Worm (Caenorhabditis elegans): Measurements from ENCODE around the gene npr-25.

The npr-25 gene

DNA sequence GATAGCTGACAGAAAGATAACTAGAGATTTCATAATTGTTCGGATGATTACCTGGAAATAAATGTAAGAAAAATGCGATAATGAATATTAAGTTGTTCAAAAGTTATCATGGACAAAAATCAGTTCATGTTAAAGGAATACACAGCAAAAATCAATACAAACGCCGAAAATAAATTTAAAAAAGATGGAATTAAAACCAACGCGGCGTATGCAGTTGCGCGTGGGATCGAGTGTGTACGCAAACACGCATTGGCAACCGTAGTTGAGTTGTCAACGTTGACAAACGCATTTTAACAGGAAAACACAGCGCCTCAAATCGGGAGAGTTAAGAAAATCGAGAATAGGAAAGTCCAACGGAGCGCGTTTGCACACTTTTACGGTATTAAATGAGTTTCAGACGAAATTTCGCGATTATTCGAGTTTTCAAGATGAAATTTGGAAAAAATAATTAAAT, 25.9 kb downstream of the npr-25 start, which contains the start of gene tmed-10 (continued):
- TF ChIP-seq egrh-3 (GFP tag; IDR thresholded peaks at IDR 0.05) (0 out of 2 replicates have a peak, but pooled peaks have one; percentile 7), aptf-3 (GFP tag; IDR thresholded peaks at IDR 0.05) (no peak), ama-1 (optimal IDR thresholded peaks at IDR 0.05) (no peak), ama-1 (GFP tag; optimal IDR thresholded peaks at IDR 0.05) (no peak), zim-3 (tag; optimal IDR thresholded peaks at IDR 0.05) (no peak), attf-6 (GFP tag; IDR thresholded peaks at IDR 0.05) (0 out of 2 replicates have a peak, but pooled peaks have one; percentile 13), nfya-1 (tag; optimal IDR thresholded peaks at IDR 0.05; ENCODE audit: borderline replicate concordance, insufficient read depth) (no peak), rcor-1 (GFP tag; IDR thresholded peaks at IDR 0.05) (peak; percentile 89), snpc-3.4 (tag; optimal IDR thresholded peaks at IDR 0.05) (peak; percentile 41), hmg-1.2 (GFP tag; IDR thresholded peaks at IDR 0.05) (peak; percentile 77), pbrm-1 (GFP tag; IDR thresholded peaks at IDR 0.05) (peak; percentile 84), dox-1 (GFP tag; IDR thresholded peaks at IDR 0.05) (peak; percentile 97), ekl-4 (GFP tag; IDR thresholded peaks at IDR 0.05) (peak; percentile 77), F57C9.4 (tag; optimal IDR thresholded peaks at IDR 0.05) (no peak), pha-4 (tag; optimal IDR thresholded peaks at IDR 0.05) (no peak), let-607 (tag; optimal IDR thresholded peaks at IDR 0.05) (peak; percentile 93 to 94), lsl-1 (GFP tag; optimal IDR thresholded peaks at IDR 0.05) (peak; percentile 64), K11D2.4 (GFP tag; IDR thresholded peaks at IDR 0.05) (no peak), ceh-100 (GFP tag; IDR thresholded peaks at IDR 0.05) (peak; percentile 89), ztf-26 (tag; optimal IDR thresholded peaks at IDR 0.05) (no peak), C06A6.2 (GFP tag; conservative IDR thresholded peaks at IDR 0.05) (no peak), attf-3 (GFP tag; conservative IDR thresholded peaks at IDR 0.05) (peak; percentile 46; the same call in 1 of the 2 replicates), hlh-12 (tag; optimal IDR thresholded peaks at IDR 0.05) (no peak), sptf-2 (GFP tag; optimal IDR thresholded peaks at IDR 0.05) (no peak), ztf-28 (GFP tag; IDR thresholded peaks at IDR 0.05) (no peak), nhr-179 (tag; optimal IDR thresholded peaks at IDR 0.05) (no peak), bed-1 (GFP tag; IDR thresholded peaks at IDR 0.05) (no peak), nhr-120 (GFP tag; IDR thresholded peaks at IDR 0.05) (no peak), unc-62 (GFP tag; optimal IDR thresholded peaks at IDR 0.05) (no peak), rpc-1 (optimal IDR thresholded peaks at IDR 0.05) (no peak), rpc-1 (tag; optimal IDR thresholded peaks at IDR 0.05) (no peak), lin-26 (GFP tag; IDR thresholded peaks at IDR 0.05) (0 out of 2 replicates have a peak, but pooled peaks have one; percentile 42), dpl-1 (GFP tag; optimal IDR thresholded peaks at IDR 0.05) (no peak), sea-2 (GFP tag; IDR thresholded peaks at IDR 0.05) (no peak), madf-3 (GFP tag; IDR thresholded peaks at IDR 0.05) (no peak), snpc-4 (GFP tag; optimal IDR thresholded peaks at IDR 0.05) (peak; percentile 28), snpc-4 (tag; optimal IDR thresholded peaks at IDR 0.05) (peak in 3 of 4 experiments; percentile 27 to 72 (median 57)), tbp1 (GFP tag; optimal IDR thresholded peaks at IDR 0.05) (peak; percentile 51), unc-130 (GFP tag; optimal IDR thresholded peaks at IDR 0.05) (no peak), nfya-2 (GFP tag; IDR thresholded peaks at IDR 0.05) (no peak), Y79H2A.3 (GFP tag; conservative IDR thresholded peaks at IDR 0.05) (0 out of 2 replicates have a peak, but pooled peaks have one; percentile 37), tlf-1 (GFP tag; optimal IDR thresholded peaks at IDR 0.05) (no peak), F39B2.1 (GFP tag; IDR thresholded peaks at IDR 0.05) (no peak), F23B12.7 (tag; optimal IDR thresholded peaks at IDR 0.05; ENCODE audit: insufficient read depth) (no peak), fkh-3 (tag; optimal IDR thresholded peaks at IDR 0.05) (no peak), T07F8.4 (tag; optimal IDR thresholded peaks at IDR 0.05) (no peak), D2030.7 (GFP tag; IDR thresholded peaks at IDR 0.05) (peak; percentile 88), F33H1.4 (GFP tag; IDR thresholded peaks at IDR 0.05) (peak; percentile 55), B0019.2 (GFP tag; conservative IDR thresholded peaks at IDR 0.05) (peak; percentile 38; the same call in 1 of the 2 replicates), attf-5 (GFP tag; optimal IDR thresholded peaks at IDR 0.05) (peak; percentile 76)

Data from whole organism, young adult.